Worm (Caenorhabditis elegans): ENCODE results near the gene gfat-1.

gfat-1 gene

DNA sequence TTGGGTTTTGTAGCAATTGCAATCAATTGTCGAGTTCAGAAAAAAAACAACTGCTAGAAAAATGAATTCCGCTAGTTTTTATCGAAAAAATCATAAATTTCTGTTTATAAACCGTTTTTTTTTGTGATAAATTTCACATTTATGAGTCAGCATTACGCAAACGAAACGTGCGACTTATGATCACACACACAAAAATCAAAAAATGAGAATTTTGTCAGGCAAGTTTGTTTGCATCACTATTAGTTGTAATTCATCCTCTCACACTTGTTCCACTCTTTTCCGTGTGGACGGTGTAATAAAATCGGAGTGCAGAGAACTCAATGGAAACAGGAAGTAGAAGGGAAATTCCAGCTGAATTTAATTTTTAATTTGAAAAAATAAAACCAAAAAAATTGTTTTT lies 17.8 kb downstream of the gfat-1 start, which contains the start of gene pcs-1:
TSS of gene pcs-1 (minus strand) at position 344 of the 400 bp plus-strand sequence.
- TF ChIP-seq hmbx-1 (tag; optimal IDR thresholded peaks at IDR 0.05) (no peak), tbx-37 (GFP tag; conservative IDR thresholded peaks at IDR 0.05) (no peak), F13C5.2 (tag; optimal IDR thresholded peaks at IDR 0.05) (no peak), flt-1 (GFP tag; IDR thresholded peaks at IDR 0.05) (no peak), B0310.2 (tag; optimal IDR thresholded peaks at IDR 0.05) (no peak), ceh-13 (GFP tag; optimal IDR thresholded peaks at IDR 0.05) (no peak), sea-1 (GFP tag; conservative IDR thresholded peaks at IDR 0.05) (no peak), aly-1 (tag; optimal IDR thresholded peaks at IDR 0.05) (no peak), hmg-4 (GFP tag; optimal IDR thresholded peaks at IDR 0.05) (no peak), hnd-1 (tag; optimal IDR thresholded peaks at IDR 0.05) (no peak), tbx-11 (GFP tag; IDR thresholded peaks at IDR 0.05) (no peak), pes-1 (GFP tag; IDR thresholded peaks at IDR 0.05) (no peak), tra-4 (tag; optimal IDR thresholded peaks at IDR 0.05) (no peak), scrt-1 (GFP tag; IDR thresholded peaks at IDR 0.05) (no peak), ama-1 (optimal IDR thresholded peaks at IDR 0.05) (no peak), ets-7 (tag; optimal IDR thresholded peaks at IDR 0.05) (no peak), ceh-36 (tag; optimal IDR thresholded peaks at IDR 0.05) (no peak)

- TF ChIP-seq ets-7 (tag; optimal IDR thresholded peaks at IDR 0.05) (no peak), B0310.2 (tag; optimal IDR thresholded peaks at IDR 0.05) (no peak), ceh-36 (tag; optimal IDR thresholded peaks at IDR 0.05) (no peak), F13C5.2 (tag; optimal IDR thresholded peaks at IDR 0.05) (no peak)
These were observed 22.3 kb downstream of the gfat-1 start, which contains the start of gene F54D5.2 for ce11 chrII:11572944-11573343. TSS of gene F54D5.2 (plus strand) at chrII:11573180.

- no peak for TF ChIP-seq hmg-4 (GFP tag; optimal IDR thresholded peaks at IDR 0.05)
- no peak for TF ChIP-seq F13C5.2 (tag; optimal IDR thresholded peaks at IDR 0.05)
- no peak for TF ChIP-seq ama-1 (optimal IDR thresholded peaks at IDR 0.05)
- TF ChIP-seq ceh-13 (GFP tag; optimal IDR thresholded peaks at IDR 0.05): no peak
- no peak for TF ChIP-seq hnd-1 (tag; optimal IDR thresholded peaks at IDR 0.05)
- TF ChIP-seq scrt-1 (GFP tag; IDR thresholded peaks at IDR 0.05): no peak
- TF ChIP-seq B0310.2 (tag; optimal IDR thresholded peaks at IDR 0.05): no peak
- no peak for TF ChIP-seq hmbx-1 (tag; optimal IDR thresholded peaks at IDR 0.05)
- no peak for TF ChIP-seq aly-1 (tag; optimal IDR thresholded peaks at IDR 0.05)
- no peak for TF ChIP-seq ets-7 (tag; optimal IDR thresholded peaks at IDR 0.05)
- no peak for TF ChIP-seq pes-1 (GFP tag; IDR thresholded peaks at IDR 0.05)
- TF ChIP-seq sea-1 (GFP tag; conservative IDR thresholded peaks at IDR 0.05): no peak
- TF ChIP-seq ceh-36 (tag; optimal IDR thresholded peaks at IDR 0.05): no peak
- TF ChIP-seq tbx-37 (GFP tag; conservative IDR thresholded peaks at IDR 0.05): no peak
- TF ChIP-seq tra-4 (tag; optimal IDR thresholded peaks at IDR 0.05): no peak
- no peak for TF ChIP-seq flt-1 (GFP tag; IDR thresholded peaks at IDR 0.05)
- no peak for TF ChIP-seq tbx-11 (GFP tag; IDR thresholded peaks at IDR 0.05)
These were observed 23.9 kb downstream of the gfat-1 start, which contains the start of gene F54D5.3 for ce11 chrII:11571260-11571854. TSS of gene F54D5.3 (plus strand) at chrII:11571805.

ce11 chrII:11569213-11569868 lies 25.9 kb downstream of the gfat-1 start, which contains the start of the genes F54D5.23 and F54D5.4:
TSS of gene F54D5.23 (minus strand) at chrII:11569287.
TSS of gene F54D5.4 (plus strand) at chrII:11569818.
- TF ChIP-seq ceh-36 (tag; optimal IDR thresholded peaks at IDR 0.05) (no peak), aly-1 (tag; optimal IDR thresholded peaks at IDR 0.05) (no peak), hnd-1 (tag; optimal IDR thresholded peaks at IDR 0.05) (no peak), sea-1 (GFP tag; conservative IDR thresholded peaks at IDR 0.05) (no peak), hmbx-1 (tag; optimal IDR thresholded peaks at IDR 0.05) (no peak), tbx-11 (GFP tag; IDR thresholded peaks at IDR 0.05) (no peak), B0310.2 (tag; optimal IDR thresholded peaks at IDR 0.05) (no peak), flt-1 (GFP tag; IDR thresholded peaks at IDR 0.05) (no peak), pes-1 (GFP tag; IDR thresholded peaks at IDR 0.05) (no peak), tbx-37 (GFP tag; conservative IDR thresholded peaks at IDR 0.05) (no peak)

DNA sequence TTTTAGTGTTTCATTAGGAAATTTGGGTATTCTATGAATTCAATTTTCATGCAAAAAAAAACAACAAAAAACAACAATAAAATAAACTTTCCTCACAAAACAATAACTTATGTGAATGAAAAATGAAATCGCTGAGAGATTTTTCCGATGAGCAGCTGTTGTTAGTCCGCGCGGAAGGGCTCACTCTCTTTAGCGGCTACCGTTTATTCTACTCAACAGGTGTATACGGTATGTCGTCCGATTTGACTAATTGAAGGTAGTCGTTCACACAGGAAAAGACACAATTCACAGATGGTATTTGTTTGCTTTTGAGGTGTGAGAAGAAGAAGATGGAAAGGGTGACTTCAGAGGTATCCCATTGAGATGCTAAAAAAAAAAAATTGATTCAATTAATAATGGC lies 26.5 kb downstream of the gfat-1 start:
- no peak for TF ChIP-seq tra-4 (tag; optimal IDR thresholded peaks at IDR 0.05)
- TF ChIP-seq ceh-36 (tag; optimal IDR thresholded peaks at IDR 0.05): no peak
- TF ChIP-seq hmbx-1 (tag; optimal IDR thresholded peaks at IDR 0.05): no peak
- no peak for TF ChIP-seq hmg-4 (GFP tag; optimal IDR thresholded peaks at IDR 0.05)
- TF ChIP-seq scrt-1 (GFP tag; IDR thresholded peaks at IDR 0.05): no peak
- TF ChIP-seq aly-1 (tag; optimal IDR thresholded peaks at IDR 0.05): no peak
- TF ChIP-seq flt-1 (GFP tag; IDR thresholded peaks at IDR 0.05): no peak
- TF ChIP-seq tbx-37 (GFP tag; conservative IDR thresholded peaks at IDR 0.05): no peak
- TF ChIP-seq F13C5.2 (tag; optimal IDR thresholded peaks at IDR 0.05): no peak
- no peak for TF ChIP-seq ama-1 (optimal IDR thresholded peaks at IDR 0.05)
- TF ChIP-seq tbx-11 (GFP tag; IDR thresholded peaks at IDR 0.05): no peak
- no peak for TF ChIP-seq B0310.2 (tag; optimal IDR thresholded peaks at IDR 0.05)
- no peak for TF ChIP-seq pes-1 (GFP tag; IDR thresholded peaks at IDR 0.05)
- no peak for TF ChIP-seq hnd-1 (tag; optimal IDR thresholded peaks at IDR 0.05)
- no peak for TF ChIP-seq sea-1 (GFP tag; conservative IDR thresholded peaks at IDR 0.05)
- no peak for TF ChIP-seq ceh-13 (GFP tag; optimal IDR thresholded peaks at IDR 0.05)
- no peak for TF ChIP-seq ets-7 (tag; optimal IDR thresholded peaks at IDR 0.05)

ce11 chrII:11566970-11567711 lies 28.1 kb downstream of the gfat-1 start, which contains the start of gene F54D5.5:
TSS of gene F54D5.5 (minus strand) at chrII:11567020.
- TF ChIP-seq B0310.2 (tag; optimal IDR thresholded peaks at IDR 0.05) (no peak), ceh-13 (GFP tag; optimal IDR thresholded peaks at IDR 0.05) (no peak), sea-1 (GFP tag; conservative IDR thresholded peaks at IDR 0.05) (0 out of 2 replicates have a peak, but pooled peaks have one; percentile 38), flt-1 (GFP tag; IDR thresholded peaks at IDR 0.05) (peak; percentile 27; the same call in 1 of the 2 replicates), hnd-1 (tag; optimal IDR thresholded peaks at IDR 0.05) (no peak), tbx-37 (GFP tag; conservative IDR thresholded peaks at IDR 0.05) (no peak), scrt-1 (GFP tag; IDR thresholded peaks at IDR 0.05) (no peak), F13C5.2 (tag; optimal IDR thresholded peaks at IDR 0.05) (peak; percentile 16), tra-4 (tag; optimal IDR thresholded peaks at IDR 0.05) (no peak), ceh-36 (tag; optimal IDR thresholded peaks at IDR 0.05) (no peak), tbx-11 (GFP tag; IDR thresholded peaks at IDR 0.05) (0 out of 2 replicates have a peak, but pooled peaks have one; percentile 49), hmg-4 (GFP tag; optimal IDR thresholded peaks at IDR 0.05) (peak; percentile 87), ets-7 (tag; optimal IDR thresholded peaks at IDR 0.05) (no peak), aly-1 (tag; optimal IDR thresholded peaks at IDR 0.05) (no peak), ama-1 (optimal IDR thresholded peaks at IDR 0.05) (no peak), hmbx-1 (tag; optimal IDR thresholded peaks at IDR 0.05) (no peak), pes-1 (GFP tag; IDR thresholded peaks at IDR 0.05) (0 out of 2 replicates have a peak, but pooled peaks have one; percentile 18)
